Fruit fly (Drosophila melanogaster): ENCODE data around the gene mrn.

dm6 chr3L:15616900-15617299 lies 36.6 kb upstream of the mrn start:
- TF ChIP-seq fru (GFP tag; optimal IDR thresholded peaks at IDR 0.05) (no peak), rgr (GFP tag; optimal IDR thresholded peaks at IDR 0.05) (no peak), Abd-B (GFP tag; optimal IDR thresholded peaks at IDR 0.05) (no peak), jim (GFP tag; optimal IDR thresholded peaks at IDR 0.05) (no peak), N (GFP tag; optimal IDR thresholded peaks at IDR 0.05) (no peak)

All from whole organism, wandering third instar larva.